Worm (Caenorhabditis elegans) whole organism, mixed stage, embryonic: ENCODE data around the gene gcy-18.

Experiments used
- elt-1 ChIP-seq: sonication (generic microtip); optimal IDR thresholded peaks from 2 replicates; lab custom pipeline; 2017; ENCODE audit warnings: missing genetic modification characterization, mild to moderate bottlenecking, missing compliant biosample characterization, antibody characterized with exemption, moderate library complexity, borderline replicate concordance; ENCODE audit not compliant: insufficient read depth
- elt-3 ChIP-seq: fragments of 150-350 bp; optimal IDR thresholded peaks from 2 replicates; lab custom pipeline; 2014; ENCODE audit warnings: missing biosample characterization, missing genetic modification characterization
- lsy-2 ChIP-seq: fragments of 150-350 bp; optimal IDR thresholded peaks from 2 replicates; lab custom pipeline; 2014; ENCODE audit warnings: missing biosample characterization, missing genetic modification characterization
- mep-1 ChIP-seq: fragments of 150-350 bp; optimal IDR thresholded peaks from 2 replicates; lab custom pipeline; 2017; ENCODE audit warnings: missing biosample characterization, missing genetic modification reagents, missing genetic modification characterization, inconsistent platforms
- nhr-28 ChIP-seq: fragments of 150-350 bp; optimal IDR thresholded peaks from 2 replicates; lab custom pipeline; 2014; ENCODE audit warnings: missing biosample characterization, missing genetic modification characterization
- unc-39 ChIP-seq: fragments of 150-350 bp; optimal IDR thresholded peaks from 2 replicates; lab custom pipeline; 2014; ENCODE audit warnings: missing biosample characterization, missing genetic modification characterization
- unc-62 ChIP-seq: fragments of 150-350 bp; optimal IDR thresholded peaks from 2 replicates; lab custom pipeline; 2014; ENCODE audit warnings: missing biosample characterization, missing genetic modification reagents, missing genetic modification characterization
- ztf-11 ChIP-seq: fragments of 150-350 bp; optimal IDR thresholded peaks from 2 replicates; lab custom pipeline; 2014; ENCODE audit warnings: missing biosample characterization, missing genetic modification characterization

- no peak for TF ChIP-seq unc-39 (tag; lab: Kevin White, UChicago)
- no peak for TF ChIP-seq mep-1 (tag; lab: Kevin White, UChicago)
- TF ChIP-seq lsy-2 (tag; lab: Kevin White, UChicago) = no peak
- TF ChIP-seq ztf-11 (tag; lab: Kevin White, UChicago) = no peak
- TF ChIP-seq elt-1 (tag; lab: Kevin White, UChicago) = no peak
- TF ChIP-seq elt-3 (tag; lab: Kevin White, UChicago) = no peak
- no peak for TF ChIP-seq nhr-28 (tag; lab: Kevin White, UChicago)
- no peak for TF ChIP-seq unc-62 (GFP tag; lab: Kevin White, UChicago)
These were observed 39.5 kb downstream of the gcy-18 start, which contains the start of gene K08D8.9 for ce11 chrIV:12899392-12899791.
